Worm (Caenorhabditis elegans) whole organism, L3 larva: ENCODE measurements around the gene glna-2.

Experiments
- aly-2 ChIP-seq: fragments of 150-350 bp; optimal IDR thresholded peaks from 2 replicates; lab custom pipeline; 2014; ENCODE audit warnings: missing biosample characterization, missing genetic modification characterization
- jun-1 ChIP-seq: fragments of 150-350 bp; optimal IDR thresholded peaks from 2 replicates; lab custom pipeline; 2014; ENCODE audit warnings: missing biosample characterization, missing genetic modification reagents, missing genetic modification characterization
- lsy-12 ChIP-seq: sonication (generic microtip); optimal IDR thresholded peaks from 2 replicates; lab custom pipeline; 2016; ENCODE audit warnings: mild to moderate bottlenecking, missing genetic modification characterization, missing compliant biosample characterization
- mdl-1 ChIP-seq: fragments of 150-350 bp; optimal IDR thresholded peaks from 2 replicates; lab custom pipeline; 2014; ENCODE audit warnings: missing biosample characterization, missing genetic modification characterization
- nhr-12 ChIP-seq: fragments of 150-350 bp; optimal IDR thresholded peaks from 2 replicates; lab custom pipeline; 2014; ENCODE audit warnings: missing biosample characterization, missing genetic modification characterization
- pha-4 ChIP-seq: fragments of 150-350 bp; optimal IDR thresholded peaks from 2 replicates; lab custom pipeline; 2014; ENCODE audit warnings: missing biosample characterization, missing genetic modification reagents, missing genetic modification characterization
- tbx-2 ChIP-seq: sonication (generic microtip); optimal IDR thresholded peaks from 2 replicates; lab custom pipeline; 2016; ENCODE audit warnings: mild to moderate bottlenecking, missing genetic modification characterization, missing compliant biosample characterization
- unc-62 ChIP-seq: fragments of 150-350 bp; sonication (generic microtip); optimal IDR thresholded peaks from 4 replicates; lab custom pipeline; 2014; ENCODE audit warnings: missing biosample characterization, missing genetic modification reagents, missing genetic modification characterization
- ztf-4 ChIP-seq: fragments of 150-350 bp; optimal IDR thresholded peaks from 2 replicates; lab custom pipeline; 2014; ENCODE audit warnings: missing biosample characterization, missing genetic modification characterization

DNA sequence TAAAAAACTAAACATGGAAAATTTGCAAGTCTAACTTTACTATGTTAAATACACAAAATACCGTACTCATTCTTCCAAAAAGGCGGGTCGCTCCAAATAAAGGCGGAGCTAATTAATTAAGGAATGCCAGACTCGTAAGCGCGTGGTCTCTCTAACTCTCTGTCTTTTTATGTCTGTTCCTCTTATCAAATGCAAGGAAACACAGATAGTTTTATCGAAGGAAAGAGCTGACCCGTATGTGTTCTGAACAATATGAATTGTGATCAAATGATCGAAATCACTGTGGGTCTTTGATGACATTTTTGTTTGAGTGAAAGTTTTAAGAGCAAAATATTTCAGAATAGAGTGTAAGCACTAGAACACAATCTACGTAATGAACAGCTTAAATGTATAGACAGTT, 7.0 kb upstream of the glna-2 start:
- no peak for TF ChIP-seq lsy-12 (tag; lab: Kevin White, UChicago)
- TF ChIP-seq mdl-1 (tag; lab: Kevin White, UChicago), result no peak
- TF ChIP-seq tbx-2, result no peak
- TF ChIP-seq jun-1, result no peak
- no peak for TF ChIP-seq unc-62 (GFP tag; lab: Kevin White, UChicago)
- no peak for TF ChIP-seq ztf-4 (tag; lab: Kevin White, UChicago)
- no peak for TF ChIP-seq nhr-12 (tag; lab: Kevin White, UChicago)
- TF ChIP-seq pha-4 (tag; lab: Kevin White, UChicago), result peak; percentile 13
- no peak for TF ChIP-seq aly-2 (tag; lab: Kevin White, UChicago)
